Fruit fly (Drosophila melanogaster) whole organism, embryonic: Measurements from ENCODE around the gene Cyp4g15.

Experiments used
- CG11398 ChIP-seq: fragments of 200-800 bp; sonication (Bioruptor generic); optimal IDR thresholded peaks from 2 replicates; lab custom pipeline; 2016; ENCODE audit warnings: missing biosample characterization, missing genetic modification characterization
- CG11696 ChIP-seq: fragments of 200-800 bp; sonication (Bioruptor generic); IDR thresholded peaks from 2 replicates; pipeline ENCODE4 v1.3.6; 2022; ENCODE audit warnings: missing biosample characterization, missing genetic modification characterization
- CG12659 ChIP-seq: fragments of 200-800 bp; sonication (Bioruptor generic); optimal IDR thresholded peaks from 3 replicates; lab custom pipeline; 2017; ENCODE audit warnings: mild to moderate bottlenecking, missing biosample characterization, missing genetic modification reagents, missing genetic modification characterization
- CG13624 ChIP-seq: fragments of 200-800 bp; sonication (Bioruptor generic); optimal IDR thresholded peaks from 2 replicates; lab custom pipeline; 2016; ENCODE audit warnings: missing biosample characterization, missing genetic modification characterization
- CG15011 ChIP-seq: fragments of 200-800 bp; sonication (Bioruptor generic); optimal IDR thresholded peaks from 3 replicates; lab custom pipeline; 2018; ENCODE audit warnings: missing biosample characterization, mild to moderate bottlenecking, missing genetic modification characterization
- CG15479 ChIP-seq: fragments of 200-800 bp; sonication (Bioruptor generic); optimal IDR thresholded peaks from 3 replicates; lab custom pipeline; 2019; ENCODE audit warnings: missing biosample characterization, mild to moderate bottlenecking, missing genetic modification characterization, moderate library complexity
- CG1603 ChIP-seq: fragments of 200-800 bp; sonication (Bioruptor generic); optimal IDR thresholded peaks from 2 replicates; lab custom pipeline; 2019; ENCODE audit warnings: missing biosample characterization, mild to moderate bottlenecking, missing genetic modification characterization, moderate library complexity
- CG17359 ChIP-seq: fragments of 200-800 bp; sonication (Bioruptor generic); optimal IDR thresholded peaks from 3 replicates; lab custom pipeline; 2018; ENCODE audit warnings: missing biosample characterization, mild to moderate bottlenecking, missing genetic modification characterization, moderate library complexity
- CG17568 ChIP-seq: fragments of 200-800 bp; sonication (Bioruptor generic); optimal IDR thresholded peaks from 2 replicates; lab custom pipeline; 2018; ENCODE audit warnings: missing biosample characterization, mild to moderate bottlenecking, missing genetic modification characterization, moderate library complexity
- CG18262 ChIP-seq: fragments of 200-800 bp; optimal IDR thresholded peaks from 3 replicates; lab custom pipeline; 2019; ENCODE audit warnings: missing biosample characterization, mild to moderate bottlenecking, missing genetic modification characterization, moderate library complexity
- CG4617 ChIP-seq: fragments of 200-800 bp; sonication (Bioruptor generic); optimal IDR thresholded peaks from 3 replicates; lab custom pipeline; 2016; ENCODE audit warnings: missing biosample characterization, missing genetic modification characterization, borderline replicate concordance
- CG4707 ChIP-seq: fragments of 200-800 bp; sonication (Bioruptor generic); optimal IDR thresholded peaks from 2 replicates; lab custom pipeline; 2018; ENCODE audit warnings: missing biosample characterization, mild to moderate bottlenecking, missing genetic modification characterization, moderate library complexity
- CG6854 ChIP-seq: fragments of 200-800 bp; sonication (Bioruptor generic); optimal IDR thresholded peaks from 3 replicates; lab custom pipeline; 2017; ENCODE audit warnings: missing biosample characterization, mild to moderate bottlenecking, missing genetic modification characterization
- CG8290 ChIP-seq, 3 experiments: fragments of 200-800 bp; sonication (Bioruptor generic); optimal IDR thresholded peaks; 2 replicates each; lab custom pipeline; 2016 to 2019; ENCODE audit warnings: missing biosample characterization in 3 of 3, missing genetic modification characterization in 3 of 3, mild to moderate bottlenecking in 2 of 3, moderate library complexity in 1 of 3
- CG8359 ChIP-seq: fragments of 200-800 bp; sonication (Bioruptor generic); optimal IDR thresholded peaks from 2 replicates; lab custom pipeline; 2017; ENCODE audit warnings: missing biosample characterization, mild to moderate bottlenecking, missing genetic modification characterization, borderline replicate concordance
- CG8924 ChIP-seq: fragments of 200-800 bp; optimal IDR thresholded peaks from 3 replicates; lab custom pipeline; 2019; ENCODE audit warnings: missing biosample characterization, mild to moderate bottlenecking, missing genetic modification characterization, moderate library complexity
- CHES-1-like ChIP-seq: fragments of 200-800 bp; sonication (Bioruptor generic); optimal IDR thresholded peaks from 2 replicates; lab custom pipeline; 2016; ENCODE audit warnings: missing biosample characterization, missing genetic modification characterization
- Dad ChIP-seq: fragments of 200-800 bp; sonication (Bioruptor generic); optimal IDR thresholded peaks from 3 replicates; lab custom pipeline; 2016; ENCODE audit warnings: missing biosample characterization, missing genetic modification characterization
- Dek ChIP-seq: fragments of 200-800 bp; sonication (Bioruptor generic); optimal IDR thresholded peaks from 3 replicates; lab custom pipeline; 2019; ENCODE audit warnings: missing biosample characterization, mild to moderate bottlenecking, missing genetic modification characterization, moderate library complexity
- Dfd ChIP-seq, 2 experiments: fragments of >200 bp; optimal IDR thresholded peaks; 2 replicates each; lab custom pipeline; 2017; ENCODE audit warnings: missing biosample characterization in 2 of 2, missing genetic modification characterization in 2 of 2
- Drgx ChIP-seq: fragments of 200-800 bp; sonication (Bioruptor generic); IDR thresholded peaks from 2 replicates; pipeline ENCODE4 v1.3.6; 2022; ENCODE audit warnings: missing biosample characterization, missing genetic modification characterization
- E2f1 ChIP-seq: fragments of 200-800 bp; sonication (Bioruptor generic); IDR thresholded peaks from 2 replicates; pipeline ENCODE4 v1.3.6; 2022; ENCODE audit warnings: missing biosample characterization, missing genetic modification characterization
- Ets97D ChIP-seq: fragments of 200-800 bp; sonication (Bioruptor generic); optimal IDR thresholded peaks from 3 replicates; lab custom pipeline; 2016; ENCODE audit warnings: missing biosample characterization, missing genetic modification characterization
- HmgD ChIP-seq: fragments of 200-800 bp; sonication (Bioruptor generic); optimal IDR thresholded peaks from 3 replicates; lab custom pipeline; 2016; ENCODE audit warnings: missing biosample characterization, missing genetic modification characterization
- HmgZ ChIP-seq: fragments of 200-800 bp; sonication (Bioruptor generic); optimal IDR thresholded peaks from 2 replicates; lab custom pipeline; 2018; ENCODE audit warnings: missing biosample characterization, mild to moderate bottlenecking, missing genetic modification characterization
- Hmr ChIP-seq: fragments of 200-800 bp; sonication (Bioruptor generic); optimal IDR thresholded peaks from 3 replicates; lab custom pipeline; 2017; ENCODE audit warnings: mild to moderate bottlenecking, missing biosample characterization, missing genetic modification reagents, missing genetic modification characterization
- Hr39 ChIP-seq: fragments of >200 bp; optimal IDR thresholded peaks from 2 replicates; lab custom pipeline; 2017
- Jarid2 ChIP-seq: fragments of 200-800 bp; sonication (Bioruptor generic); optimal IDR thresholded peaks from 3 replicates; lab custom pipeline; 2017; ENCODE audit warnings: mild to moderate bottlenecking, missing biosample characterization, missing genetic modification reagents, missing genetic modification characterization
- Kr ChIP-seq: fragments of 200-800 bp; sonication (Bioruptor generic); optimal IDR thresholded peaks from 2 replicates; lab custom pipeline; 2017; ENCODE audit warnings: missing biosample characterization, mild to moderate bottlenecking, missing genetic modification characterization
- MESR4 ChIP-seq: fragments of 200-800 bp; sonication (Bioruptor generic); optimal IDR thresholded peaks from 2 replicates; lab custom pipeline; 2018; ENCODE audit warnings: missing biosample characterization, mild to moderate bottlenecking, missing genetic modification characterization, moderate library complexity
- Nf-YC ChIP-seq: fragments of 200-800 bp; optimal IDR thresholded peaks from 3 replicates; lab custom pipeline; 2019; ENCODE audit warnings: missing biosample characterization, mild to moderate bottlenecking, missing genetic modification characterization, moderate library complexity
- Oli ChIP-seq: fragments of 200-800 bp; sonication (Bioruptor generic); optimal IDR thresholded peaks from 2 replicates; lab custom pipeline; 2018; ENCODE audit warnings: missing biosample characterization, mild to moderate bottlenecking, missing genetic modification characterization, moderate library complexity
- Rfx ChIP-seq: fragments of 200-800 bp; sonication (Bioruptor generic); IDR thresholded peaks from 2 replicates; pipeline ENCODE4 v1.3.6; 2022; ENCODE audit warnings: missing biosample characterization, missing genetic modification characterization
- Sin3A ChIP-seq: fragments of >200 bp; optimal IDR thresholded peaks from 2 replicates; lab custom pipeline; 2018
- ac ChIP-seq: fragments of 200-800 bp; sonication (Bioruptor generic); optimal IDR thresholded peaks from 3 replicates; lab custom pipeline; 2017; ENCODE audit warnings: missing biosample characterization, mild to moderate bottlenecking, missing genetic modification characterization
- ci ChIP-seq: fragments of 200-800 bp; sonication (Bioruptor generic); IDR thresholded peaks from 3 replicates; pipeline ENCODE4 v1.3.6; 2022; ENCODE audit warnings: missing biosample characterization, missing genetic modification characterization
- dysf ChIP-seq: fragments of 200-800 bp; sonication (Bioruptor generic); IDR thresholded peaks from 3 replicates; pipeline ENCODE4 v1.3.6; 2022; ENCODE audit warnings: missing biosample characterization, missing genetic modification characterization
- fd102C ChIP-seq: fragments of 200-800 bp; sonication (Bioruptor generic); optimal IDR thresholded peaks from 2 replicates; lab custom pipeline; 2018; ENCODE audit warnings: missing biosample characterization, mild to moderate bottlenecking, missing genetic modification characterization, moderate library complexity
- fu2 ChIP-seq: fragments of 200-800 bp; sonication (Bioruptor generic); optimal IDR thresholded peaks from 2 replicates; lab custom pipeline; 2016; ENCODE audit warnings: missing biosample characterization, missing genetic modification characterization
- gfzf ChIP-seq: fragments of 200-800 bp; sonication (Bioruptor generic); optimal IDR thresholded peaks from 2 replicates; lab custom pipeline; 2016; ENCODE audit warnings: missing biosample characterization, mild to moderate bottlenecking, missing genetic modification characterization, moderate library complexity
- grau ChIP-seq: fragments of 200-800 bp; optimal IDR thresholded peaks from 3 replicates; lab custom pipeline; 2019; ENCODE audit warnings: missing biosample characterization, mild to moderate bottlenecking, missing genetic modification characterization, moderate library complexity
- her ChIP-seq: fragments of 200-800 bp; sonication (Bioruptor generic); optimal IDR thresholded peaks from 2 replicates; lab custom pipeline; 2016; ENCODE audit warnings: missing biosample characterization, missing genetic modification characterization
- ind ChIP-seq: fragments of 200-800 bp; sonication (Bioruptor generic); optimal IDR thresholded peaks from 3 replicates; lab custom pipeline; 2016; ENCODE audit warnings: missing biosample characterization, missing genetic modification characterization
- nerfin-1 ChIP-seq: fragments of 200-800 bp; sonication (Bioruptor generic); optimal IDR thresholded peaks from 3 replicates; lab custom pipeline; 2019; ENCODE audit warnings: missing biosample characterization, mild to moderate bottlenecking, missing genetic modification characterization, moderate library complexity
- pfk ChIP-seq: fragments of 200-800 bp; sonication (Bioruptor generic); optimal IDR thresholded peaks from 2 replicates; lab custom pipeline; 2018; ENCODE audit warnings: missing biosample characterization, mild to moderate bottlenecking, missing genetic modification characterization, moderate library complexity
- sim ChIP-seq: fragments of 200-800 bp; sonication (Bioruptor generic); IDR thresholded peaks from 2 replicates; pipeline ENCODE4 v1.3.6; 2022; ENCODE audit warnings: missing biosample characterization, missing genetic modification characterization
- sqz ChIP-seq: fragments of 200-800 bp; sonication (Bioruptor generic); optimal IDR thresholded peaks from 3 replicates; lab custom pipeline; 2018; ENCODE audit warnings: missing biosample characterization, mild to moderate bottlenecking, missing genetic modification characterization
- stwl ChIP-seq: fragments of 200-800 bp; sonication (Bioruptor generic); optimal IDR thresholded peaks from 3 replicates; lab custom pipeline; 2018; ENCODE audit warnings: missing biosample characterization, mild to moderate bottlenecking, missing genetic modification characterization, moderate library complexity
- tap ChIP-seq: fragments of 200-800 bp; optimal IDR thresholded peaks from 3 replicates; lab custom pipeline; 2019; ENCODE audit warnings: missing biosample characterization, mild to moderate bottlenecking, missing genetic modification characterization, moderate library complexity

Cyp4g15 gene

dm6 chrX:11492916-11493590 is 16.2 kb downstream of the Cyp4g15 start, which contains the start of gene Drak (continued):
- TF ChIP-seq her (GFP tag; lab: Kevin White, UChicago) (peak; percentile 12), Nf-YC (tag; lab: Kevin White, UChicago) (peak; percentile 20), E2f1 (GFP tag; lab: Robert Waterston, UW) (no peak), pfk (GFP tag; lab: Kevin White, UChicago) (no peak), Dad (peak; percentile 5), stwl (peak; percentile 47), CHES-1-like (GFP tag; lab: Kevin White, UChicago) (no peak), tap (tag; lab: Kevin White, UChicago) (no peak), CG13624 (GFP tag; lab: Kevin White, UChicago) (no peak), ac (GFP tag; lab: Kevin White, UChicago) (no peak), CG11398 (GFP tag; lab: Kevin White, UChicago) (no peak), fd102C (GFP tag; lab: Kevin White, UChicago) (no peak), ci (no peak), Hr39 (lab: Kevin White, UChicago) (no peak), CG15479 (GFP tag; lab: Kevin White, UChicago) (peak; percentile 39), CG6854 (GFP tag; lab: Kevin White, UChicago) (peak; percentile 4), CG4617 (GFP tag; lab: Kevin White, UChicago) (peak; percentile 40), CG1603 (peak; percentile 31), Dek (tag; lab: Kevin White, UChicago) (peak; percentile 25), CG18262 (no peak), CG8359 (no peak), Sin3A (peak; percentile 82), CG8290 (GFP tag; optimal IDR thresholded peaks at IDR 0.05; lab: Kevin White, UChicago) (no peak), CG8290 (tag; optimal IDR thresholded peaks at IDR 0.05; lab: Kevin White, UChicago) (peak in 1 of 2 experiments; percentile 40), CG17359 (tag; lab: Kevin White, UChicago) (peak; percentile 12), Ets97D (peak; percentile 48), sim (GFP tag; lab: Robert Waterston, UW) (no peak), CG17568 (peak; percentile 25), Hmr (GFP tag; lab: Kevin White, UChicago) (peak; percentile 26), CG12659 (GFP tag; lab: Kevin White, UChicago) (peak; percentile 67), CG4707 (GFP tag; lab: Kevin White, UChicago) (no peak), HmgD (GFP tag; lab: Kevin White, UChicago) (peak; percentile 38), ind (GFP tag; lab: Kevin White, UChicago) (no peak), Kr (GFP tag; lab: Kevin White, UChicago) (peak; percentile 3), HmgZ (peak; percentile 20), gfzf (GFP tag; lab: Kevin White, UChicago) (peak; percentile 93), Jarid2 (peak; percentile 96), CG8924 (peak; percentile 11), Drgx (GFP tag; lab: Robert Waterston, UW) (no peak), nerfin-1 (tag; lab: Kevin White, UChicago) (peak; percentile 36), fu2 (GFP tag; lab: Kevin White, UChicago) (no peak), dysf (no peak), Dfd (GFP tag; optimal IDR thresholded peaks at IDR 0.05; lab: Kevin White, UChicago) (no peak), CG11696 (GFP tag; lab: Robert Waterston, UW) (no peak), sqz (peak; percentile 63), MESR4 (GFP tag; lab: Kevin White, UChicago) (peak; percentile 41), grau (tag; lab: Kevin White, UChicago) (peak; percentile 13), Oli (tag; lab: Kevin White, UChicago) (no peak), CG15011 (GFP tag; lab: Kevin White, UChicago) (no peak), Rfx (no peak)
